Worm (Caenorhabditis elegans) whole organism, L3 larva: ENCODE results near the gene srx-129.

Source experiments
- R02D3.7 ChIP-seq: fragments of 150-350 bp; optimal IDR thresholded peaks from 2 replicates; lab custom pipeline; 2014; ENCODE audit warnings: missing biosample characterization, missing genetic modification characterization
- ZK546.5 ChIP-seq: sonication (generic microtip); optimal IDR thresholded peaks from 2 replicates; lab custom pipeline; 2017; ENCODE audit warnings: missing biosample characterization, missing genetic modification characterization
- aly-2 ChIP-seq: fragments of 150-350 bp; optimal IDR thresholded peaks from 2 replicates; lab custom pipeline; 2014; ENCODE audit warnings: missing biosample characterization, missing genetic modification characterization
- ama-1 ChIP-seq: fragments of 150-350 bp; optimal IDR thresholded peaks from 2 replicates; lab custom pipeline; 2018
- ceh-16 ChIP-seq: sonication (generic microtip); optimal IDR thresholded peaks from 2 replicates; lab custom pipeline; 2017; ENCODE audit warnings: missing biosample characterization, missing genetic modification characterization
- ceh-28 ChIP-seq: fragments of 150-350 bp; optimal IDR thresholded peaks from 2 replicates; lab custom pipeline; 2014; ENCODE audit warnings: missing biosample characterization, missing genetic modification reagents, missing genetic modification characterization
- ceh-82 ChIP-seq: fragments of 150-350 bp; optimal IDR thresholded peaks from 2 replicates; lab custom pipeline; 2014; ENCODE audit warnings: missing biosample characterization, missing genetic modification characterization
- ceh-9 ChIP-seq: sonication (generic microtip); optimal IDR thresholded peaks from 2 replicates; lab custom pipeline; 2018; ENCODE audit warnings: missing biosample characterization, missing genetic modification characterization
- daf-12 ChIP-seq: fragments of 150-350 bp; optimal IDR thresholded peaks from 2 replicates; lab custom pipeline; 2014; ENCODE audit warnings: missing biosample characterization, missing genetic modification reagents, missing genetic modification characterization
- egl-27 ChIP-seq: sonication (generic microtip); optimal IDR thresholded peaks from 4 replicates; lab custom pipeline; 2017; ENCODE audit warnings: missing biosample characterization, missing genetic modification reagents, missing genetic modification characterization
- egl-5 ChIP-seq: fragments of 150-350 bp; optimal IDR thresholded peaks from 2 replicates; lab custom pipeline; 2017; ENCODE audit warnings: missing biosample characterization, missing genetic modification reagents, missing genetic modification characterization, inconsistent platforms
- elt-1 ChIP-seq: fragments of 150-350 bp; optimal IDR thresholded peaks from 2 replicates; lab custom pipeline; 2014; ENCODE audit warnings: missing biosample characterization, missing genetic modification characterization
- elt-2 ChIP-seq: sonication (generic microtip); optimal IDR thresholded peaks from 2 replicates; lab custom pipeline; 2016; ENCODE audit warnings: missing genetic modification reagents, mild to moderate bottlenecking, missing genetic modification characterization, missing compliant biosample characterization
- elt-3 ChIP-seq, 3 experiments: fragments of 150-350 bp in 1 of 3; sonication (generic microtip) in 2 of 3; optimal IDR thresholded peaks; 2 replicates in 2 of 3; 4 replicates in 1 of 3; lab custom pipeline; 2014 to 2017; ENCODE audit warnings: missing biosample characterization in 3 of 3, missing genetic modification characterization in 3 of 3
- eor-1 ChIP-seq, 2 experiments: fragments of 150-350 bp; optimal IDR thresholded peaks; 2 replicates each; lab custom pipeline; 2014 to 2018; ENCODE audit warnings: missing biosample characterization in 2 of 2, missing genetic modification characterization in 2 of 2
- fkh-10 ChIP-seq: sonication (generic microtip); optimal IDR thresholded peaks from 2 replicates; lab custom pipeline; 2017; ENCODE audit warnings: missing biosample characterization, missing genetic modification reagents, missing genetic modification characterization
- fkh-2 ChIP-seq: fragments of 150-350 bp; optimal IDR thresholded peaks from 2 replicates; lab custom pipeline; 2014; ENCODE audit warnings: missing biosample characterization, missing genetic modification reagents, missing genetic modification characterization
- fos-1 ChIP-seq: fragments of 150-350 bp; optimal IDR thresholded peaks from 2 replicates; lab custom pipeline; 2014; ENCODE audit warnings: missing biosample characterization, missing genetic modification characterization
- hmg-11 ChIP-seq: sonication (generic microtip); optimal IDR thresholded peaks from 2 replicates; lab custom pipeline; 2016; ENCODE audit warnings: missing genetic modification characterization, missing compliant biosample characterization
- jun-1 ChIP-seq: fragments of 150-350 bp; optimal IDR thresholded peaks from 2 replicates; lab custom pipeline; 2014; ENCODE audit warnings: missing biosample characterization, missing genetic modification reagents, missing genetic modification characterization
- lin-15B ChIP-seq: fragments of 150-350 bp; optimal IDR thresholded peaks from 2 replicates; lab custom pipeline; 2014; ENCODE audit warnings: missing biosample characterization, missing genetic modification characterization
- lin-39 ChIP-seq: fragments of 150-350 bp; optimal IDR thresholded peaks from 2 replicates; lab custom pipeline; 2018; ENCODE audit warnings: missing biosample characterization, missing genetic modification reagents, missing genetic modification characterization
- lsy-12 ChIP-seq: sonication (generic microtip); optimal IDR thresholded peaks from 2 replicates; lab custom pipeline; 2016; ENCODE audit warnings: mild to moderate bottlenecking, missing genetic modification characterization, missing compliant biosample characterization
- mdl-1 ChIP-seq: fragments of 150-350 bp; optimal IDR thresholded peaks from 2 replicates; lab custom pipeline; 2014; ENCODE audit warnings: missing biosample characterization, missing genetic modification characterization
- mml-1 ChIP-seq: fragments of 150-350 bp; sonication (generic microtip); optimal IDR thresholded peaks from 3 replicates; lab custom pipeline; 2014; ENCODE audit warnings: missing biosample characterization, missing genetic modification characterization
- nfya-1 ChIP-seq: sonication (generic microtip); optimal IDR thresholded peaks from 2 replicates; lab custom pipeline; 2017; ENCODE audit warnings: missing genetic modification characterization, mild to moderate bottlenecking, missing compliant biosample characterization, antibody characterized with exemption, moderate library complexity; ENCODE audit not compliant: insufficient read depth
- nhr-11 ChIP-seq: fragments of 150-350 bp; optimal IDR thresholded peaks from 2 replicates; lab custom pipeline; 2014; ENCODE audit warnings: missing biosample characterization, missing genetic modification characterization
- nhr-12 ChIP-seq: fragments of 150-350 bp; optimal IDR thresholded peaks from 2 replicates; lab custom pipeline; 2014; ENCODE audit warnings: missing biosample characterization, missing genetic modification characterization
- nhr-23 ChIP-seq: fragments of 150-350 bp; optimal IDR thresholded peaks from 2 replicates; lab custom pipeline; 2014; ENCODE audit warnings: missing biosample characterization, missing genetic modification reagents, missing genetic modification characterization
- nhr-25 ChIP-seq: sonication (generic microtip); optimal IDR thresholded peaks from 2 replicates; lab custom pipeline; 2017; ENCODE audit warnings: missing biosample characterization, missing genetic modification characterization
- nhr-28 ChIP-seq: fragments of 150-350 bp; optimal IDR thresholded peaks from 2 replicates; lab custom pipeline; 2014; ENCODE audit warnings: missing biosample characterization, missing genetic modification characterization
- nhr-43 ChIP-seq: sonication (generic microtip); optimal IDR thresholded peaks from 2 replicates; lab custom pipeline; 2016; ENCODE audit warnings: mild to moderate bottlenecking, missing genetic modification characterization, missing compliant biosample characterization; ENCODE audit not compliant: poor library complexity, severe bottlenecking
- nhr-67 ChIP-seq: fragments of 150-350 bp; optimal IDR thresholded peaks from 2 replicates; lab custom pipeline; 2014; ENCODE audit warnings: missing biosample characterization, missing genetic modification characterization
- nhr-76 ChIP-seq: fragments of 150-350 bp; sonication (generic microtip); optimal IDR thresholded peaks from 5 replicates; lab custom pipeline; 2014; ENCODE audit warnings: missing biosample characterization, missing genetic modification characterization
- nhr-77 ChIP-seq: fragments of 150-350 bp; optimal IDR thresholded peaks from 2 replicates; lab custom pipeline; 2014; ENCODE audit warnings: missing biosample characterization, missing genetic modification characterization
- pha-4 ChIP-seq: fragments of 150-350 bp; optimal IDR thresholded peaks from 2 replicates; lab custom pipeline; 2014; ENCODE audit warnings: missing biosample characterization, missing genetic modification reagents, missing genetic modification characterization
- pqm-1 ChIP-seq: fragments of 150-350 bp; optimal IDR thresholded peaks from 2 replicates; lab custom pipeline; 2017; ENCODE audit warnings: missing biosample characterization, missing genetic modification characterization, inconsistent platforms
- sea-2 ChIP-seq: fragments of 150-350 bp; sonication (generic microtip); optimal IDR thresholded peaks from 4 replicates; lab custom pipeline; 2014; ENCODE audit warnings: missing biosample characterization, missing genetic modification reagents, missing genetic modification characterization
- skn-1 ChIP-seq: fragments of 150-350 bp; optimal IDR thresholded peaks from 2 replicates; lab custom pipeline; 2014; ENCODE audit warnings: missing biosample characterization, missing genetic modification characterization
- snpc-4 ChIP-seq: fragments of 150-350 bp; optimal IDR thresholded peaks from 2 replicates; lab custom pipeline; 2014; ENCODE audit warnings: missing biosample characterization, missing genetic modification characterization
- tbx-2 ChIP-seq: sonication (generic microtip); optimal IDR thresholded peaks from 2 replicates; lab custom pipeline; 2016; ENCODE audit warnings: mild to moderate bottlenecking, missing genetic modification characterization, missing compliant biosample characterization
- unc-39 ChIP-seq: sonication (generic microtip); optimal IDR thresholded peaks from 4 replicates; lab custom pipeline; 2017; ENCODE audit warnings: missing biosample characterization, missing genetic modification characterization
- unc-62 ChIP-seq: fragments of 150-350 bp; sonication (generic microtip); optimal IDR thresholded peaks from 4 replicates; lab custom pipeline; 2014; ENCODE audit warnings: missing biosample characterization, missing genetic modification reagents, missing genetic modification characterization
- zag-1 ChIP-seq: fragments of 150-350 bp; optimal IDR thresholded peaks from 2 replicates; lab custom pipeline; 2014; ENCODE audit warnings: missing biosample characterization, missing genetic modification characterization
- ztf-11 ChIP-seq: fragments of 150-350 bp; optimal IDR thresholded peaks from 2 replicates; lab custom pipeline; 2014; ENCODE audit warnings: missing biosample characterization, missing genetic modification characterization
- ztf-4 ChIP-seq: fragments of 150-350 bp; optimal IDR thresholded peaks from 2 replicates; lab custom pipeline; 2014; ENCODE audit warnings: missing biosample characterization, missing genetic modification characterization

srx-129 gene

DNA sequence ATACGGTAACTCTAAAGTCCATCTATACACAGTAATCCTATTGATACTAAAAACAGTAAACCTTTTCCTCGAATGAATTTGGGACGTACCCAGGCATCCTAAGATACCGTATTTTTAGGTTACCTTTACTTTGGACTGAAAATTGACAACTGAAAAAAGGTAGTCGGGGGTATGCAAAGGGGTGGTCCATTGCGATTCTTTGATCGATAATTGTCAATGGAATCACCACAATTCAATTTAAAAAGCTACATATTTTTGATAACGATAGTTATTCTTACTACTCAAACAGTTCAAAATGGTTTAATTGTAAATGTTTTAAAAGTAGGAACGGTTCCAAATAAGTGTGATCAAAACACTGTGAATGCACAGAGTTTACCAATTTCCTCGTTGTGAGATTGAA is at the start of gene srx-129:
srx-129 (plus strand) TSS at position 301 of the 400 bp plus-strand sequence.
- TF ChIP-seq ZK546.5 (tag; lab: Kevin White, UChicago) (no peak), nhr-25 (tag; lab: Kevin White, UChicago) (no peak), fkh-2 (no peak), hmg-11 (tag; lab: Kevin White, UChicago) (no peak), fkh-10 (no peak), pqm-1 (no peak), snpc-4 (tag; lab: Kevin White, UChicago) (no peak), lin-15B (tag; lab: Kevin White, UChicago) (no peak), ceh-82 (tag; lab: Kevin White, UChicago) (no peak), lsy-12 (no peak), egl-27 (tag; lab: Kevin White, UChicago) (no peak), tbx-2 (tag; lab: Kevin White, UChicago) (no peak), R02D3.7 (tag; lab: Kevin White, UChicago) (no peak), elt-3 (tag; optimal IDR thresholded peaks at IDR 0.05; lab: Kevin White, UChicago) (no peak), unc-62 (GFP tag; lab: Kevin White, UChicago) (no peak), aly-2 (tag; lab: Kevin White, UChicago) (no peak), ztf-11 (tag; lab: Kevin White, UChicago) (no peak), nfya-1 (no peak), jun-1 (no peak)

- TF ChIP-seq mdl-1 (tag; lab: Kevin White, UChicago): no peak
- no peak for TF ChIP-seq sea-2 (GFP tag; lab: Kevin White, UChicago)
- TF ChIP-seq fkh-2: no peak
- no peak for TF ChIP-seq zag-1 (tag; lab: Kevin White, UChicago)
- no peak for TF ChIP-seq R02D3.7 (tag; lab: Kevin White, UChicago)
- no peak for TF ChIP-seq unc-39 (tag; lab: Kevin White, UChicago)
Measured at ce11 chrV:13785767-13786166, 48.3 kb upstream of the srx-129 start.

- no peak for TF ChIP-seq nhr-28
- no peak for TF ChIP-seq zag-1 (tag; lab: Kevin White, UChicago)
- no peak for TF ChIP-seq unc-62 (GFP tag; lab: Kevin White, UChicago)
- TF ChIP-seq jun-1: peak; percentile 66
- TF ChIP-seq ZK546.5 (tag; lab: Kevin White, UChicago): no peak
- no peak for TF ChIP-seq fos-1 (tag; lab: Kevin White, UChicago)
- peak; percentile 46 for TF ChIP-seq pqm-1
- TF ChIP-seq nhr-25 (tag; lab: Kevin White, UChicago): no peak
- peak; percentile 30 for TF ChIP-seq ceh-28 (tag; lab: Kevin White, UChicago)
- TF ChIP-seq elt-2: peak; percentile 69
- peak; percentile 3 for TF ChIP-seq hmg-11 (tag; lab: Kevin White, UChicago)
- no peak for TF ChIP-seq nhr-67 (tag; lab: Kevin White, UChicago)
- TF ChIP-seq mml-1 (tag; lab: Kevin White, UChicago): no peak
- no peak for TF ChIP-seq nhr-77
- peak; percentile 45 for TF ChIP-seq nfya-1
- peak; percentile 36 for TF ChIP-seq lsy-12
- no peak for TF ChIP-seq eor-1 (tag; optimal IDR thresholded peaks at IDR 0.05; lab: Kevin White, UChicago)
- TF ChIP-seq nhr-23 (tag; lab: Kevin White, UChicago): peak; percentile 91
- TF ChIP-seq egl-5 (tag; lab: Kevin White, UChicago): no peak
- no peak for TF ChIP-seq fkh-10
- TF ChIP-seq aly-2 (tag; lab: Kevin White, UChicago): no peak
- no peak for TF ChIP-seq skn-1 (tag; lab: Kevin White, UChicago)
- TF ChIP-seq lin-15B (tag; lab: Kevin White, UChicago): peak; percentile 3
- TF ChIP-seq elt-3 (tag; optimal IDR thresholded peaks at IDR 0.05; lab: Kevin White, UChicago): no peak
- TF ChIP-seq ceh-9 (tag; lab: Kevin White, UChicago): no peak
- no peak for TF ChIP-seq daf-12 (tag; lab: Kevin White, UChicago)
- no peak for TF ChIP-seq nhr-11
- no peak for TF ChIP-seq tbx-2 (tag; lab: Kevin White, UChicago)
- no peak for TF ChIP-seq nhr-12 (tag; lab: Kevin White, UChicago)
- peak; percentile 48 for TF ChIP-seq lin-39 (tag; lab: Kevin White, UChicago)
- TF ChIP-seq ztf-4 (tag; lab: Kevin White, UChicago): no peak
- TF ChIP-seq sea-2 (GFP tag; lab: Kevin White, UChicago): no peak
- no peak for TF ChIP-seq unc-39 (tag; lab: Kevin White, UChicago)
- no peak for TF ChIP-seq ztf-11 (tag; lab: Kevin White, UChicago)
- TF ChIP-seq nhr-43: no peak
- TF ChIP-seq R02D3.7 (tag; lab: Kevin White, UChicago): no peak
- TF ChIP-seq elt-1 (tag; lab: Kevin White, UChicago): no peak
- TF ChIP-seq pha-4 (tag; lab: Kevin White, UChicago): peak; percentile 88
- no peak for TF ChIP-seq ceh-82 (tag; lab: Kevin White, UChicago)
- no peak for TF ChIP-seq nhr-76 (tag; lab: Kevin White, UChicago)
- TF ChIP-seq ama-1 (lab: Kevin White, UChicago): peak; percentile 29
- TF ChIP-seq snpc-4 (tag; lab: Kevin White, UChicago): no peak
- no peak for TF ChIP-seq ceh-16 (tag; lab: Kevin White, UChicago)
- TF ChIP-seq egl-27 (tag; lab: Kevin White, UChicago): no peak
- TF ChIP-seq fkh-2: no peak
Measured at ce11 chrV:13787225-13787898, 46.7 kb upstream of the srx-129 start, which contains the start of the genes F53C11.4 and F53C11.5. F53C11.4 (minus strand) TSS chrV:13787352. F53C11.5 (plus strand) TSS chrV:13787549.
